Fruit fly (Drosophila melanogaster) whole organism, prepupa: Measurements from ENCODE around the gene Vha13.

Source experiments
- Blimp-1 ChIP-seq: fragments of 200-800 bp; sonication (Bioruptor generic); optimal IDR thresholded peaks from 3 replicates; lab custom pipeline; 2017; ENCODE audit warnings: missing biosample characterization, missing genetic modification characterization, mild to moderate bottlenecking, moderate library complexity, missing genetic modification reagents
- CG10631 ChIP-seq: fragments of 200-800 bp; sonication (Bioruptor generic); optimal IDR thresholded peaks from 2 replicates; lab custom pipeline; 2016; ENCODE audit warnings: missing biosample characterization, missing genetic modification characterization
- CG10669 ChIP-seq: fragments of 200-800 bp; sonication (Bioruptor generic); optimal IDR thresholded peaks from 3 replicates; lab custom pipeline; 2018; ENCODE audit warnings: missing biosample characterization, mild to moderate bottlenecking, missing genetic modification characterization, moderate library complexity
- CG11294 ChIP-seq: fragments of 200-800 bp; sonication (Bioruptor generic); IDR thresholded peaks from 2 replicates; pipeline ENCODE4 v1.3.6; 2022; ENCODE audit warnings: missing biosample characterization, missing genetic modification characterization
- CG11902 ChIP-seq: fragments of 200-800 bp; sonication (Bioruptor generic); optimal IDR thresholded peaks from 3 replicates; lab custom pipeline; 2016; ENCODE audit warnings: missing biosample characterization, missing genetic modification characterization
- CG1621 ChIP-seq: fragments of 200-800 bp; sonication (Bioruptor generic); optimal IDR thresholded peaks from 3 replicates; lab custom pipeline; 2018; ENCODE audit warnings: missing biosample characterization, mild to moderate bottlenecking, missing genetic modification characterization
- CG16779 ChIP-seq: fragments of 200-800 bp; sonication (Bioruptor generic); optimal IDR thresholded peaks from 3 replicates; lab custom pipeline; 2017; ENCODE audit warnings: missing biosample characterization, mild to moderate bottlenecking, missing genetic modification characterization
- CG3032 ChIP-seq: fragments of 200-800 bp; optimal IDR thresholded peaks from 2 replicates; lab custom pipeline; 2019; ENCODE audit warnings: missing biosample characterization, mild to moderate bottlenecking, missing genetic modification characterization, moderate library complexity
- CG31627 ChIP-seq: fragments of 200-800 bp; sonication (Bioruptor generic); optimal IDR thresholded peaks from 3 replicates; lab custom pipeline; 2016; ENCODE audit warnings: missing biosample characterization, missing genetic modification characterization
- CG34406 ChIP-seq: fragments of 200-800 bp; sonication (Bioruptor generic); optimal IDR thresholded peaks from 3 replicates; lab custom pipeline; 2016; ENCODE audit warnings: missing biosample characterization, missing genetic modification characterization
- CG3919 ChIP-seq: fragments of 200-800 bp; sonication (Bioruptor generic); optimal IDR thresholded peaks from 3 replicates; lab custom pipeline; 2016; ENCODE audit warnings: missing biosample characterization, missing genetic modification characterization
- CG4318 ChIP-seq: fragments of 200-800 bp; sonication (Bioruptor generic); optimal IDR thresholded peaks from 3 replicates; lab custom pipeline; 2017; ENCODE audit warnings: missing biosample characterization, mild to moderate bottlenecking, missing genetic modification characterization
- CG6163 ChIP-seq: fragments of 200-800 bp; sonication (Bioruptor generic); IDR thresholded peaks from 3 replicates; pipeline ENCODE4 v1.3.6; 2022; ENCODE audit warnings: missing biosample characterization, missing genetic modification characterization
- CG6792 ChIP-seq: fragments of 200-800 bp; sonication (Bioruptor generic); optimal IDR thresholded peaks from 3 replicates; lab custom pipeline; 2016; ENCODE audit warnings: missing biosample characterization, missing genetic modification characterization
- CG6808 ChIP-seq: fragments of 200-800 bp; sonication (Bioruptor generic); optimal IDR thresholded peaks from 3 replicates; lab custom pipeline; 2017; ENCODE audit warnings: missing biosample characterization, missing genetic modification characterization, mild to moderate bottlenecking, moderate library complexity, missing genetic modification reagents
- CG6854 ChIP-seq: fragments of 200-800 bp; sonication (Bioruptor generic); optimal IDR thresholded peaks from 2 replicates; lab custom pipeline; 2017; ENCODE audit warnings: missing biosample characterization, mild to moderate bottlenecking, missing genetic modification characterization
- CG7368 ChIP-seq: fragments of 200-800 bp; sonication (Bioruptor generic); optimal IDR thresholded peaks from 3 replicates; lab custom pipeline; 2016; ENCODE audit warnings: missing biosample characterization, missing genetic modification characterization
- CG8119 ChIP-seq: fragments of 200-800 bp; sonication (Bioruptor generic); IDR thresholded peaks from 3 replicates; pipeline ENCODE4 v1.3.6; 2022; ENCODE audit warnings: missing biosample characterization, missing genetic modification characterization
- CG8319 ChIP-seq: fragments of 200-800 bp; sonication (Bioruptor generic); optimal IDR thresholded peaks from 3 replicates; lab custom pipeline; 2016; ENCODE audit warnings: missing biosample characterization, missing genetic modification characterization
- Eip75B ChIP-seq: fragments of 200-800 bp; sonication (Bioruptor generic); optimal IDR thresholded peaks from 3 replicates; lab custom pipeline; 2016; ENCODE audit warnings: missing biosample characterization, missing genetic modification characterization
- Eip78C ChIP-seq: fragments of 200-800 bp; sonication (Bioruptor generic); peaks from one replicate; lab custom pipeline; 2016; ENCODE audit warnings: missing biosample characterization, missing genetic modification characterization
- Eip93F ChIP-seq: fragments of 200-800 bp; sonication (Bioruptor generic); optimal IDR thresholded peaks from 2 replicates; lab custom pipeline; 2016; ENCODE audit warnings: missing biosample characterization, mild to moderate bottlenecking, missing genetic modification characterization
- Ets21C ChIP-seq: fragments of 200-800 bp; sonication (Bioruptor generic); optimal IDR thresholded peaks from 3 replicates; lab custom pipeline; 2016; ENCODE audit warnings: missing biosample characterization, missing genetic modification characterization
- Ets96B ChIP-seq: fragments of 200-800 bp; optimal IDR thresholded peaks from 2 replicates; lab custom pipeline; 2019; ENCODE audit warnings: missing biosample characterization, mild to moderate bottlenecking, missing genetic modification characterization, moderate library complexity
- Gug ChIP-seq: fragments of 200-800 bp; sonication (Bioruptor generic); IDR thresholded peaks from 2 replicates; pipeline ENCODE4 v1.3.6; 2022; ENCODE audit warnings: missing biosample characterization, missing genetic modification characterization
- Hr38 ChIP-seq: sonication (Bioruptor generic); optimal IDR thresholded peaks from 2 replicates; lab custom pipeline; 2016; ENCODE audit warnings: missing biosample characterization, missing genetic modification characterization
- Hr39 ChIP-seq: fragments of 200-800 bp; sonication (Bioruptor generic); optimal IDR thresholded peaks from 2 replicates; lab custom pipeline; 2016; ENCODE audit warnings: missing biosample characterization, missing genetic modification characterization
- Hr4 ChIP-seq: fragments of 200-800 bp; sonication (Bioruptor generic); optimal IDR thresholded peaks from 3 replicates; lab custom pipeline; 2016; ENCODE audit warnings: missing biosample characterization, missing genetic modification characterization
- Met ChIP-seq: fragments of 200-800 bp; sonication (Bioruptor generic); optimal IDR thresholded peaks from 3 replicates; lab custom pipeline; 2016; ENCODE audit warnings: missing biosample characterization, missing genetic modification characterization
- OdsH ChIP-seq: fragments of 200-800 bp; sonication (Bioruptor generic); optimal IDR thresholded peaks from 3 replicates; lab custom pipeline; 2016; ENCODE audit warnings: missing biosample characterization, missing genetic modification characterization
- Smox ChIP-seq: fragments of 200-800 bp; sonication (Bioruptor generic); optimal IDR thresholded peaks from 3 replicates; lab custom pipeline; 2016; ENCODE audit warnings: missing biosample characterization, missing genetic modification characterization
- Sox102F ChIP-seq: fragments of 200-800 bp; sonication (Bioruptor generic); optimal IDR thresholded peaks from 2 replicates; lab custom pipeline; 2016; ENCODE audit warnings: missing biosample characterization, mild to moderate bottlenecking, missing genetic modification characterization
- Sox14 ChIP-seq: fragments of 200-800 bp; sonication (Bioruptor generic); optimal IDR thresholded peaks from 3 replicates; lab custom pipeline; 2016; ENCODE audit warnings: missing biosample characterization, missing genetic modification characterization
- achi ChIP-seq: fragments of 200-800 bp; sonication (Bioruptor generic); optimal IDR thresholded peaks from 3 replicates; lab custom pipeline; 2016; ENCODE audit warnings: missing biosample characterization, missing genetic modification characterization
- acj6 ChIP-seq: fragments of 200-800 bp; sonication (Bioruptor generic); optimal IDR thresholded peaks from 3 replicates; lab custom pipeline; 2016; ENCODE audit warnings: missing biosample characterization, missing genetic modification characterization
- cyc ChIP-seq: fragments of 200-800 bp; sonication (Bioruptor generic); optimal IDR thresholded peaks from 3 replicates; lab custom pipeline; 2016; ENCODE audit warnings: missing biosample characterization, missing genetic modification characterization
- dac ChIP-seq: fragments of 200-800 bp; sonication (Bioruptor generic); optimal IDR thresholded peaks from 2 replicates; lab custom pipeline; 2017; ENCODE audit warnings: missing biosample characterization, mild to moderate bottlenecking, missing genetic modification characterization
- dsx ChIP-seq: fragments of 200-800 bp; optimal IDR thresholded peaks from 3 replicates; lab custom pipeline; 2019; ENCODE audit warnings: missing biosample characterization, mild to moderate bottlenecking, missing genetic modification characterization, moderate library complexity; ENCODE audit not compliant: poor library complexity, severe bottlenecking
- eg ChIP-seq: fragments of 200-800 bp; sonication (Bioruptor generic); IDR thresholded peaks from 3 replicates; pipeline ENCODE4 v1.3.6; 2022; ENCODE audit warnings: missing biosample characterization, missing genetic modification characterization
- esn ChIP-seq: fragments of 200-800 bp; sonication (Bioruptor generic); optimal IDR thresholded peaks from 2 replicates; lab custom pipeline; 2016; ENCODE audit warnings: missing biosample characterization, mild to moderate bottlenecking, missing genetic modification characterization, moderate library complexity
- fd59A ChIP-seq: fragments of 200-800 bp; sonication (Bioruptor generic); optimal IDR thresholded peaks from 2 replicates; lab custom pipeline; 2017; ENCODE audit warnings: missing biosample characterization, mild to moderate bottlenecking, missing genetic modification characterization, missing genetic modification reagents
- fkh ChIP-seq: fragments of 200-800 bp; sonication (Bioruptor generic); optimal IDR thresholded peaks from 3 replicates; lab custom pipeline; 2017; ENCODE audit warnings: missing biosample characterization, mild to moderate bottlenecking, missing genetic modification characterization, moderate library complexity
- lz ChIP-seq: fragments of 200-800 bp; sonication (Bioruptor generic); optimal IDR thresholded peaks from 3 replicates; lab custom pipeline; 2016; ENCODE audit warnings: missing biosample characterization, missing genetic modification characterization
- salr ChIP-seq, 2 experiments: fragments of 200-800 bp; sonication (Bioruptor generic); optimal IDR thresholded peaks; 3 replicates each; lab custom pipeline; 2016 to 2018; ENCODE audit warnings: missing biosample characterization in 2 of 2, missing genetic modification characterization in 2 of 2, mild to moderate bottlenecking in 1 of 2
- ss ChIP-seq, 2 experiments: fragments of 200-800 bp; sonication (Bioruptor generic); optimal IDR thresholded peaks; 2 replicates in 1 of 2; 3 replicates in 1 of 2; lab custom pipeline; 2017 to 2018; ENCODE audit warnings: mild to moderate bottlenecking in 2 of 2, missing biosample characterization in 2 of 2, missing genetic modification characterization in 2 of 2, moderate library complexity in 1 of 2
- svp ChIP-seq: fragments of 200-800 bp; sonication (Bioruptor generic); peaks from one replicate; lab custom pipeline; 2016; ENCODE audit warnings: missing biosample characterization, missing genetic modification characterization
- topi ChIP-seq: fragments of 200-800 bp; sonication (Bioruptor generic); optimal IDR thresholded peaks from 3 replicates; lab custom pipeline; 2016; ENCODE audit warnings: missing biosample characterization, missing genetic modification characterization
- vri ChIP-seq: fragments of 200-800 bp; sonication (Bioruptor generic); optimal IDR thresholded peaks from 3 replicates; lab custom pipeline; 2016; ENCODE audit warnings: missing biosample characterization, mild to moderate bottlenecking, missing genetic modification characterization

Vha13 gene

DNA sequence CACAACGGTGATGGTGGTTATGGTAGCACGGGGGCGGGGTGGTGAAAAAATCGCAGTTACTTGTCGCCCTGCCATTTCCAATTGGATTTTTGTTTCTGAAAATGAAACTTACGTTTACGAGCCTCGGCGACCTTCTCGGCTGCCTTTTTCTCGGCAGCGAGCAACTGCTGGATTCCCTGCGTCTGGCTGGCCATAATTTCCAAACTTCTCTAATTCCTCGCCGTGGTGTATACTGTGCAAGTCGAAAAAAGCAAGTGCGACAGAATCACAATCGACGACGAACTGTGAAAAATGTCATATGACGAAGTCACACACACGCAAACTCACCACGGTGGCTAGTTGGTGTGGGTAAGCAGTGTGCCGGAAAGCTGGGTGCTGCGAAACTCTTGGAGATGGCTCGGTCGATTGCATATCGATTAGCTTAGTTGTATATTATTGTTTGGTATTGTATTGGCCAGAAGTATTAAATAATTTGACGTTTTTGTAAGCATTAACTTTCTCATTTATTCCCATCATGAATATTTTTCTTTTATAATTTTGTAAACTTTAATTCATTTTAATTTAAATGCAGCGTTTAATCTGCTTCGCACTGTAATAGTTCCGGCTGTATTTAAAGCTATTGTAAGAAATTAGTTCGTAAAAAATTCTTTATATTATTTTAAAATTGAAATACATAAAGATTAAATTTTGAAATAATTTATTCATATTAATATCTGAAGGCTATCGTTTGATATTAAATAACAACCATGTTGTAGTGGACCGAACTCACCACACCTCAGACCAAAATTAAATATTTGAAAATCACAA lies at the start of gene Vha13:
TSS of gene Vha13 (minus strand) at position 293 of the 807 bp plus-strand sequence.
- TF ChIP-seq Met (GFP tag; lab: Kevin White, UChicago) (no peak), Sox14 (GFP tag; lab: Kevin White, UChicago) (peak; percentile 11), dac (GFP tag; lab: Kevin White, UChicago) (no peak), Ets96B (tag; lab: Kevin White, UChicago) (no peak), CG16779 (tag; lab: Kevin White, UChicago) (peak; percentile 56), svp (peak; percentile 74), Eip93F (no peak), Sox102F (GFP tag; lab: Kevin White, UChicago) (peak; percentile 64), CG1621 (peak; percentile 15), CG10669 (GFP tag; lab: Kevin White, UChicago) (no peak), Smox (GFP tag; lab: Kevin White, UChicago) (peak; percentile 32), CG6808 (no peak), Eip75B (GFP tag; lab: Kevin White, UChicago) (no peak), OdsH (GFP tag; lab: Kevin White, UChicago) (peak; percentile 26), ss (GFP tag; optimal IDR thresholded peaks at IDR 0.05; lab: Kevin White, UChicago) (peak; percentile 49 to 57), Ets21C (GFP tag; lab: Kevin White, UChicago) (peak; percentile 36), acj6 (GFP tag; lab: Kevin White, UChicago) (peak; percentile 20), CG8319 (GFP tag; lab: Kevin White, UChicago) (peak; percentile 1), eg (GFP tag; lab: Robert Waterston, UW) (no peak), cyc (peak; percentile 5), CG34406 (GFP tag; lab: Kevin White, UChicago) (no peak), lz (GFP tag; lab: Kevin White, UChicago) (peak; percentile 42), esn (GFP tag; lab: Kevin White, UChicago) (peak; percentile 21), CG6792 (GFP tag; lab: Kevin White, UChicago) (no peak), fd59A (GFP tag; lab: Kevin White, UChicago) (no peak), CG3032 (tag; lab: Kevin White, UChicago) (no peak), Hr38 (GFP tag; lab: Kevin White, UChicago) (no peak), CG31627 (GFP tag; lab: Kevin White, UChicago) (peak; percentile 49), CG7368 (GFP tag; lab: Kevin White, UChicago) (peak; percentile 15), Eip78C (GFP tag; lab: Kevin White, UChicago) (peak; percentile 68), Hr4 (GFP tag; lab: Kevin White, UChicago) (peak; percentile 6), achi (GFP tag; lab: Kevin White, UChicago) (peak; percentile 28), CG3919 (GFP tag; lab: Kevin White, UChicago) (peak; percentile 50), CG11902 (GFP tag; lab: Kevin White, UChicago) (peak; percentile 32), dsx (peak; percentile 2), topi (peak; percentile 28), Hr39 (GFP tag; lab: Kevin White, UChicago) (peak; percentile 58), CG11294 (no peak), salr (GFP tag; optimal IDR thresholded peaks at IDR 0.05; lab: Kevin White, UChicago) (no peak), vri (GFP tag; lab: Kevin White, UChicago) (no peak), CG6854 (GFP tag; lab: Kevin White, UChicago) (peak; percentile 87), CG4318 (GFP tag; lab: Kevin White, UChicago) (no peak), Blimp-1 (peak; percentile 10), CG8119 (GFP tag; lab: Robert Waterston, UW) (peak; percentile 31; the same call in 1 of the 3 replicates), CG10631 (GFP tag; lab: Kevin White, UChicago) (peak; percentile 51), CG6163 (peak; percentile 46; the same call in 1 of the 3 replicates), Gug (no peak), fkh (GFP tag; lab: Kevin White, UChicago) (peak; percentile 38)
